Worm (Caenorhabditis elegans): ENCODE results near the gene msrp-6.

ce11 chrII:2622480-2622879, 3.2 kb downstream of the msrp-6 start, which contains the start of gene D2062.5:
- TF ChIP-seq dve-1 (tag; optimal IDR thresholded peaks at IDR 0.05; ENCODE audit: insufficient read depth) (no peak), T26A8.4 (GFP tag; IDR thresholded peaks at IDR 0.05) (no peak), lin-13 (GFP tag; optimal IDR thresholded peaks at IDR 0.05) (no peak), lin-29 (GFP tag; IDR thresholded peaks at IDR 0.05) (no peak), lin-39 (tag; optimal IDR thresholded peaks at IDR 0.05) (no peak), ceh-82 (tag; optimal IDR thresholded peaks at IDR 0.05) (no peak), nhr-111 (GFP tag; optimal IDR thresholded peaks at IDR 0.05) (no peak), fos-1 (tag; optimal IDR thresholded peaks at IDR 0.05) (no peak), ces-1 (GFP tag; optimal IDR thresholded peaks at IDR 0.05) (no peak)
